Worm (Caenorhabditis elegans) whole organism, midembryonic: ENCODE results near the gene dsl-5.

Source experiments
- cog-1 ChIP-seq: sonication (generic microtip); optimal IDR thresholded peaks from 2 replicates; lab custom pipeline; 2016; ENCODE audit warnings: missing genetic modification characterization, missing compliant biosample characterization
- flt-1 ChIP-seq: fragments of 200-800 bp; sonication (Bioruptor generic); IDR thresholded peaks from 2 replicates; pipeline ENCODE4 v1.3.6; 2022; ENCODE audit warnings: missing genetic modification characterization, missing compliant biosample characterization
- klf-2 ChIP-seq: fragments of 200-800 bp; sonication (Bioruptor generic); conservative IDR thresholded peaks from 2 replicates; pipeline ENCODE4 v1.3.6; 2022; ENCODE audit warnings: missing genetic modification reagents, missing genetic modification characterization, missing compliant biosample characterization
- ref-1 ChIP-seq: fragments of 200-800 bp; sonication (Bioruptor generic); conservative IDR thresholded peaks from 2 replicates; pipeline ENCODE4 v1.3.6; 2022; ENCODE audit warnings: missing genetic modification reagents, missing genetic modification characterization, missing compliant biosample characterization
- tab-1 ChIP-seq: fragments of 200-800 bp; sonication (Bioruptor generic); IDR thresholded peaks from 2 replicates; pipeline ENCODE4 v1.3.6; 2022; ENCODE audit warnings: missing genetic modification characterization, missing compliant biosample characterization
- ztf-29 ChIP-seq: fragments of 200-800 bp; sonication (Bioruptor generic); IDR thresholded peaks from 2 replicates; pipeline ENCODE4 v1.3.6; 2022; ENCODE audit warnings: missing genetic modification reagents, missing genetic modification characterization, missing compliant biosample characterization

- no peak for TF ChIP-seq ztf-29 (GFP tag; lab: Robert Waterston, UW)
- TF ChIP-seq tab-1 (GFP tag; lab: Robert Waterston, UW), result no peak
- no peak for TF ChIP-seq ref-1 (GFP tag; lab: Robert Waterston, UW)
- no peak for TF ChIP-seq klf-2 (GFP tag; lab: Robert Waterston, UW)
- no peak for TF ChIP-seq cog-1
- TF ChIP-seq flt-1 (GFP tag; lab: Robert Waterston, UW), result no peak
These were observed 51.0 kb downstream of the dsl-5 start for ce11 chrIV:11569795-11570194.
